Worm (Caenorhabditis elegans): ENCODE data around the gene arrd-17.

Gene arrd-17

DNA sequence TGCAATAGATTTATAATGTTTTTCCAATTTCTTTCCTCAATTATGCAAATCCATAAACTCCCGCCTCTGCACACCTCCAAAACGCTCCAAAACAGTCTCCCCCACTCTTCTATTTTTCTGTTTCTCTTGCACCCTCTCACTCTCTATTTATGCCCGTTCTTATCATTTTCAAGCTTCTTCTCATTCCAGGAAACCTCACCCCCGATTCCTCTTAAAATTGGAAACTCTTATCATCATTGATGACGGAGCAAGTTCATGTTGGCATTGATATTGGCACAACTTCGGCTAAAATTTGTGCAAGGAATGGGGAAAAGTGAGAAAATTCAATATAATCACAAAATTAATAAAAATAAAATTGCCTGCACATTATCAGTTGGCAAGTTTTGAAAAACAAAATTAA lies 22.8 kb downstream of the arrd-17 start, which contains the start of gene shpk-1 (continued):
- TF ChIP-seq pqm-1 (tag; optimal IDR thresholded peaks at IDR 0.05) = peak; percentile 58

- no peak for TF ChIP-seq nhr-47 (tag; optimal IDR thresholded peaks at IDR 0.05)
- TF ChIP-seq snpc-4 (tag; optimal IDR thresholded peaks at IDR 0.05) = no peak
- no peak for TF ChIP-seq rnt-1 (tag; optimal IDR thresholded peaks at IDR 0.05)
- TF ChIP-seq lin-13 (GFP tag; optimal IDR thresholded peaks at IDR 0.05) = no peak
- no peak for TF ChIP-seq tbx-2 (tag; optimal IDR thresholded peaks at IDR 0.05)
- TF ChIP-seq fos-1 (tag; optimal IDR thresholded peaks at IDR 0.05) = no peak
- no peak for TF ChIP-seq tlp-1 (tag; optimal IDR thresholded peaks at IDR 0.05)
- TF ChIP-seq efl-3 (GFP tag; optimal IDR thresholded peaks at IDR 0.05) = no peak
- TF ChIP-seq nhr-12 (tag; optimal IDR thresholded peaks at IDR 0.05) = no peak
- no peak for TF ChIP-seq efl-1 (optimal IDR thresholded peaks at IDR 0.05)
- TF ChIP-seq efl-1 (GFP tag; optimal IDR thresholded peaks at IDR 0.05 in 1 of 2) = no peak
- no peak for TF ChIP-seq sup-37 (GFP tag; optimal IDR thresholded peaks at IDR 0.05)
- no peak for TF ChIP-seq pag-3 (tag; optimal IDR thresholded peaks at IDR 0.05; ENCODE audit: borderline replicate concordance, insufficient read depth)
- no peak for TF ChIP-seq dpl-1 (GFP tag; optimal IDR thresholded peaks at IDR 0.05)
- TF ChIP-seq aly-2 (tag; optimal IDR thresholded peaks at IDR 0.05) = no peak
- TF ChIP-seq skn-1 (tag; optimal IDR thresholded peaks at IDR 0.05) = no peak
- TF ChIP-seq lin-35 (GFP tag; optimal IDR thresholded peaks at IDR 0.05) = no peak
- TF ChIP-seq ceh-90 (tag; optimal IDR thresholded peaks at IDR 0.05) = no peak
- no peak for TF ChIP-seq lsy-2 (tag; optimal IDR thresholded peaks at IDR 0.05)
- TF ChIP-seq irx-1 (tag; optimal IDR thresholded peaks at IDR 0.05) = no peak
These were observed 23.7 kb downstream of the arrd-17 start for ce11 chrIII:13606865-13607264.

ce11 chrIII:13606016-13606530 lies 24.5 kb downstream of the arrd-17 start, which contains the start of gene act-5:
TSS of gene act-5 (minus strand) at chrIII:13606066.
- TF ChIP-seq pax-3 (tag; optimal IDR thresholded peaks at IDR 0.05) (peak; percentile 3), hlh-4 (tag; optimal IDR thresholded peaks at IDR 0.05) (no peak), nhr-90 (tag; optimal IDR thresholded peaks at IDR 0.05; ENCODE audit: poor library complexity) (peak; percentile 30), pqm-1 (tag; optimal IDR thresholded peaks at IDR 0.05) (peak; percentile 79), jun-1 (tag; optimal IDR thresholded peaks at IDR 0.05) (peak; percentile 17), elt-2 (tag; optimal IDR thresholded peaks at IDR 0.05) (peak; percentile 91), unc-86 (tag; optimal IDR thresholded peaks at IDR 0.05) (no peak), efl-1 (optimal IDR thresholded peaks at IDR 0.05) (no peak), efl-1 (GFP tag; optimal IDR thresholded peaks at IDR 0.05 in 1 of 2) (peak in 1 of 2 experiments; percentile 76), nhr-85 (tag) (peak; percentile 48), ets-5 (GFP tag; IDR thresholded peaks at IDR 0.05) (no peak), mdl-1 (tag; optimal IDR thresholded peaks at IDR 0.05) (peak in 1 of 2 experiments; percentile 30), nhr-71 (tag; optimal IDR thresholded peaks at IDR 0.05) (peak; percentile 26), lin-14 (GFP tag; optimal IDR thresholded peaks at IDR 0.05) (peak; percentile 23), lin-35 (GFP tag; optimal IDR thresholded peaks at IDR 0.05) (peak in 1 of 2 experiments; percentile 71)

ce11 chrIII:13604834-13605233 lies 25.8 kb downstream of the arrd-17 start:
- TF ChIP-seq hlh-17 (GFP tag; optimal IDR thresholded peaks at IDR 0.05; ENCODE audit: borderline replicate concordance) = no peak
- no peak for TF ChIP-seq efl-1 (optimal IDR thresholded peaks at IDR 0.05)
- TF ChIP-seq efl-1 (GFP tag; optimal IDR thresholded peaks at IDR 0.05 in 1 of 2) = peak in 1 of 2 experiments; percentile 21

ce11 chrIII:13600254-13600653 lies 30.4 kb downstream of the arrd-17 start:
- TF ChIP-seq nhr-71 (tag; optimal IDR thresholded peaks at IDR 0.05) (no peak), nhr-237 (tag; optimal IDR thresholded peaks at IDR 0.05) (no peak), sptf-1 (tag; optimal IDR thresholded peaks at IDR 0.05) (no peak), nhr-90 (tag; optimal IDR thresholded peaks at IDR 0.05; ENCODE audit: poor library complexity) (no peak), dpl-1 (GFP tag; optimal IDR thresholded peaks at IDR 0.05) (no peak), fkh-10 (GFP tag; optimal IDR thresholded peaks at IDR 0.05) (no peak), isw-1 (GFP tag; IDR thresholded peaks at IDR 0.05) (no peak)
